Fruit fly (Drosophila melanogaster): ENCODE results near the gene CG6118.

The CG6118 gene

DNA sequence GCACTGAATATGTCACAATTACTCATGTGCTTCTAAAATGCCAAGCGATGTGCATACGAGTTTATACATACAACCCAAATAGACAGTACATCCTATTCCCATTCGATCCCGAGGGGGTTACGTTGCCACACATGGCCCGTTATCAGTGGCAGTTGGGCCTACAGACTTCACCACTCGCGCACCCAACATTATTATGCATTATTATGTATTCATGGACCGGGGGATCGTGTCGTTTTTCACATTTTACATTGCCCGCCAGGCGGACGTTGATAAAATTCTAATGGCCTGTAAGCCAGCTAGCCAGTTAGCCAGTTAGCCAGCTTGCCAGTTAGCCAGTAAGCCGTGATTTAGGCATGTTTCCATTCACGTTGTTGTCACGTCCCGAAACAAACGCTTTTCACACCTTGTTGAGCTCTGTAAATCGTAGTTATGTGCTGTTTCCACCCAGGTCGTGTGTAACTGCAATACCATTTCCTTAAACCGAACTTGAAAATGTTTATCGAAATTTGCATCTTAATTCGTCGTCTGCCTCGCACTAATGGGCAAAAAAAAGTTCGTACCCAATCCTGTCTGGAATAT is 38.9 kb upstream of the CG6118 start (continued):
- no peak for TF ChIP-seq CG5953 (GFP tag; IDR thresholded peaks at IDR 0.05)
- no peak for TF ChIP-seq cad (GFP tag; optimal IDR thresholded peaks at IDR 0.05)
- TF ChIP-seq Lim3 (GFP tag; IDR thresholded peaks at IDR 0.05) = no peak
- no peak for TF ChIP-seq Hr39 (optimal IDR thresholded peaks at IDR 0.05)
- no peak for TF ChIP-seq pzg (GFP tag; optimal IDR thresholded peaks at IDR 0.05)
- peak; percentile 79 for TF ChIP-seq CG3995 (GFP tag; optimal IDR thresholded peaks at IDR 0.05)
- TF ChIP-seq Mrtf (GFP tag; IDR thresholded peaks at IDR 0.05) = no peak
- no peak for TF ChIP-seq Ets65A (GFP tag)
- no peak for TF ChIP-seq CG3407 (GFP tag; optimal IDR thresholded peaks at IDR 0.05)
- TF ChIP-seq CG17568 (GFP tag; optimal IDR thresholded peaks at IDR 0.05) = no peak
- TF ChIP-seq Bteb2 (GFP tag; optimal IDR thresholded peaks at IDR 0.05) = no peak
- no peak for TF ChIP-seq CG32532 (GFP tag; IDR thresholded peaks at IDR 0.05)
- TF ChIP-seq sens (GFP tag) = peak; percentile 71
- TF ChIP-seq cg (GFP tag; optimal IDR thresholded peaks at IDR 0.05) = no peak
- TF ChIP-seq Dref (GFP tag; IDR thresholded peaks at IDR 0.05) = no peak
- TF ChIP-seq mirr (GFP tag; optimal IDR thresholded peaks at IDR 0.05) = peak; percentile 13
- TF ChIP-seq Bdp1 (GFP tag; optimal IDR thresholded peaks at IDR 0.05) = no peak
- TF ChIP-seq so (GFP tag; IDR thresholded peaks at IDR 0.05) = no peak
- no peak for TF ChIP-seq CG14441 (GFP tag; IDR thresholded peaks at IDR 0.05)
- no peak for TF ChIP-seq CG10462 (GFP tag; optimal IDR thresholded peaks at IDR 0.05)
- TF ChIP-seq Atf6 (GFP tag; IDR thresholded peaks at IDR 0.05) = no peak
- peak; percentile 28; the same call in 1 of the 2 replicates for TF ChIP-seq vvl (GFP tag; IDR thresholded peaks at IDR 0.05)
- no peak for TF ChIP-seq CG42726 (GFP tag; IDR thresholded peaks at IDR 0.05; ENCODE audit: partially characterized antibody)
- no peak for TF ChIP-seq CG15514 (GFP tag; optimal IDR thresholded peaks at IDR 0.05)

DNA sequence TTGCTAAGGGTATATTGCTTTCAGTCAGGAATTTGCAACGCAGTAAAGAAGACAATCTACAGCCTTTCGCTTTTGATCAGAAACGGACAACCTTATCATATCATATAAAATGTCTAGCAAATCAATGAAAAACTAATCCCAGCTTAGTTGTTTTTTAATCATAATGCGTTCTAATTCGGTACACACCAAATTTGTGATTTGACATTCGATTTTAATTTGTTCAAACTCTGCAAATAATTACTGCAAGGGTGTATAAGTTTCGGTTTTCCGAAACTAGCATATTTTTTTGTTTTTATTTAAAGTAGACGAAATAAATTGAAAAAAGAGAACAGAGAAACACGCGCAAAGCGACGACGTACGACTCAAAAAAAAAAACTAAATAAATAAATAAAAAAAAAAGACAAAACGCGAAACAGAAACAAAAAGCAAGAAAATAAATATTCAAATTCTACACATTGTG is 38.2 kb upstream of the CG6118 start:
- TF ChIP-seq CG8290 (GFP tag; optimal IDR thresholded peaks at IDR 0.05) (no peak), CG8290 (tag; optimal IDR thresholded peaks at IDR 0.05) (peak in 1 of 2 experiments; percentile 45), caup (GFP tag; optimal IDR thresholded peaks at IDR 0.05; ENCODE audit: severe bottlenecking) (peak; percentile 43), CG14014 (GFP tag; IDR thresholded peaks at IDR 0.05) (peak; percentile 45; the same call in 1 of the 2 replicates), fd96Cb (tag; optimal IDR thresholded peaks at IDR 0.05) (peak; percentile 27), sna (GFP tag; IDR thresholded peaks at IDR 0.05; ENCODE audit: partially characterized antibody) (no peak), D19B (GFP tag; optimal IDR thresholded peaks at IDR 0.05) (peak; percentile 55), Sox102F (GFP tag; optimal IDR thresholded peaks at IDR 0.05) (peak; percentile 46), CG14710 (tag; optimal IDR thresholded peaks at IDR 0.05) (peak; percentile 7), CG9727 (GFP tag; optimal IDR thresholded peaks at IDR 0.05) (peak; percentile 40), Chrac-16 (GFP tag; optimal IDR thresholded peaks at IDR 0.05) (peak; percentile 27), Aef1 (GFP tag; IDR thresholded peaks at IDR 0.05) (peak; percentile 31; the same call in 2 of the 3 replicates), ranshi (GFP tag; IDR thresholded peaks at IDR 0.05) (peak; percentile 35; the same call in 1 of the 2 replicates), C15 (GFP tag; IDR thresholded peaks at IDR 0.05) (no peak), nmo (GFP tag; optimal IDR thresholded peaks at IDR 0.05) (peak; percentile 43), CG2202 (tag; optimal IDR thresholded peaks at IDR 0.05) (no peak), Fer1 (GFP tag; optimal IDR thresholded peaks at IDR 0.05) (peak; percentile 17), Antp (GFP tag; optimal IDR thresholded peaks at IDR 0.05) (peak; percentile 25), Abd-B (GFP tag; optimal IDR thresholded peaks at IDR 0.05) (peak; percentile 28), CG12769 (tag; optimal IDR thresholded peaks at IDR 0.05) (peak; percentile 27), CG8924 (tag; optimal IDR thresholded peaks at IDR 0.05) (peak; percentile 50), Mad (GFP tag; optimal IDR thresholded peaks at IDR 0.05) (peak; percentile 18), CG13624 (GFP tag; optimal IDR thresholded peaks at IDR 0.05) (peak; percentile 43), CG9437 (GFP tag; optimal IDR thresholded peaks at IDR 0.05) (peak; percentile 33), Bteb2 (GFP tag; optimal IDR thresholded peaks at IDR 0.05) (peak; percentile 51), HLH54F (GFP tag; optimal IDR thresholded peaks at IDR 0.05) (peak; percentile 56), shn (GFP tag; optimal IDR thresholded peaks at IDR 0.05) (peak; percentile 8), CG11560 (tag; IDR thresholded peaks at IDR 0.05) (0 out of 3 replicates have a peak, but pooled peaks have one; percentile 9), CG15601 (tag; optimal IDR thresholded peaks at IDR 0.05) (no peak)

All from whole organism, embryonic.